Fruit fly (Drosophila melanogaster): ENCODE measurements around the gene CG11891.
A peak's percentile ranks its signal among the peaks of the same experiment; 100 is the strongest.

CG11891 gene

dm6 chr3R:25237314-25237713, 32.7 kb upstream of the CG11891 start, which contains the start of gene Jhbp7:
Gene Jhbp7, plus strand, starts transcription at chr3R:25237614.
- TF ChIP-seq CG11617 (GFP tag; optimal IDR thresholded peaks at IDR 0.05) (no peak), ovo (GFP tag; optimal IDR thresholded peaks at IDR 0.05) (no peak), kay (GFP tag; ENCODE audit: borderline replicate concordance) (no peak), CG1620 (GFP tag; optimal IDR thresholded peaks at IDR 0.05) (no peak), cic (GFP tag; optimal IDR thresholded peaks at IDR 0.05) (no peak), toe (GFP tag; optimal IDR thresholded peaks at IDR 0.05) (no peak), CG7101 (tag; optimal IDR thresholded peaks at IDR 0.05) (no peak), pad (GFP tag; optimal IDR thresholded peaks at IDR 0.05) (no peak), Crg-1 (GFP tag; optimal IDR thresholded peaks at IDR 0.05) (no peak), tj (GFP tag; optimal IDR thresholded peaks at IDR 0.05) (no peak), CG7045 (GFP tag; optimal IDR thresholded peaks at IDR 0.05) (no peak), CG12768 (GFP tag; optimal IDR thresholded peaks at IDR 0.05) (no peak), Mnt (GFP tag; optimal IDR thresholded peaks at IDR 0.05) (no peak), CG14711 (tag; optimal IDR thresholded peaks at IDR 0.05) (no peak), CG33017 (tag; optimal IDR thresholded peaks at IDR 0.05) (no peak)

dm6 chr3R:25238771-25239700, 31.0 kb upstream of the CG11891 start:
- TF ChIP-seq Crg-1 (GFP tag; optimal IDR thresholded peaks at IDR 0.05) (no peak), CG7045 (GFP tag; optimal IDR thresholded peaks at IDR 0.05) (no peak), CG14711 (tag; optimal IDR thresholded peaks at IDR 0.05) (no peak)

DNA sequence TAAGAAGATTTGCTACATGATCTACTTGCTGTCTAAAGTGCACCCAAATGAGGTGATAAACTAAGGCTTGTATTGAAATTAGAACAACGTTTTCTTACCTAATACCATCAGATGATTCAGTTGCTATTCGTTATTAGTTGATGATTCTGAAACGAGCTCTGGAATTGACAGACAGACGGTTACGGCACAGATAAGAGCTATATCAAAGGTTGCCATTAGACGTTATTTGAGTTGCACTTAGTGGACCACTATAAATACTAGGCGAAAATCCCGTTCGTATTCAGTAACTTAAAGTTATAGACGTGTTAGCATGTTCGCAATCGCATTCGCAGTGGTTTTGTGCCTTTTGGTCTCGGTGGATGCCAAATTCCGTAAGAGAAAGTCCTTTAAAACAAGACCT, 30.1 kb upstream of the CG11891 start, which contains the start of gene to:
to (plus strand) TSS at position 301 of the 400 bp plus-strand sequence.
- no peak for TF ChIP-seq CG7101 (tag; optimal IDR thresholded peaks at IDR 0.05)

DNA sequence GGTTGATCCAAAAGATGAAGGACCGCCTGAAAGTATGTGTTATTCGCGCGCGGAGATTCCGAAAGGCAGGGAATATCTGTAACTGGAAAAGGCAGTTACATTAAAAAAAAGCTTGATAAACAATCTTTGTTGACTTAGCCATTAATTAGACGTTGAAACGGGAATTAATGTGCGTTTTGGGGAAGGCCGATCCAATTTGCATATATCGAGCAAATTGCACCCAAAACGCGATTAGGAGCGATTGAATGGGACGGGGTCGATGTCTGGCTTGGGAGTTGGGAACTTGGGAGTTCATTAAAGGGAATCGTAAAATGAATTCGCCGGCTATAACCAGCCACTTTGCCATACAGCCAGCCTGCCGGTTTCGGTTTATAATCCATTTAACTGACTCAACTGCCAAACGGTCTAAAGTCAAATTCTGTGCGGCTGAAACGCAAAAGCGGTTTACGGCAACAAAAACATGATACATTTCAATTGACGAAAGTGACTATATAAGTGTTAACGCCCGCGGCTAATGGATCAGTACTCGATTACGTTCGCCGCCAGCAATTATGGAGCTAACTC, 28.4 kb upstream of the CG11891 start, which contains the start of gene CG11854:
CG11854 (plus strand) TSS at position 514 of the 564 bp plus-strand sequence.
- no peak for TF ChIP-seq CG5204 (GFP tag; optimal IDR thresholded peaks at IDR 0.05)
- no peak for TF ChIP-seq tj (GFP tag; optimal IDR thresholded peaks at IDR 0.05)
- TF ChIP-seq Crg-1 (GFP tag; optimal IDR thresholded peaks at IDR 0.05), result no peak
- no peak for TF ChIP-seq kay (GFP tag; ENCODE audit: borderline replicate concordance)
- TF ChIP-seq CG33017 (tag; optimal IDR thresholded peaks at IDR 0.05), result no peak
- TF ChIP-seq Clk (GFP tag; optimal IDR thresholded peaks at IDR 0.05), result no peak
- TF ChIP-seq CG12768 (GFP tag; optimal IDR thresholded peaks at IDR 0.05), result no peak
- no peak for TF ChIP-seq Hr96 (GFP tag; optimal IDR thresholded peaks at IDR 0.05)
- TF ChIP-seq toe (GFP tag; optimal IDR thresholded peaks at IDR 0.05), result no peak
- no peak for TF ChIP-seq cic (GFP tag; optimal IDR thresholded peaks at IDR 0.05)
- no peak for TF ChIP-seq CG14711 (tag; optimal IDR thresholded peaks at IDR 0.05)

dm6 chr3R:25245052-25245813, 24.8 kb upstream of the CG11891 start, which contains the start of gene bam:
Gene bam, minus strand, starts transcription at chr3R:25245109.
- TF ChIP-seq kay (GFP tag; ENCODE audit: borderline replicate concordance), result peak; percentile 71
- TF ChIP-seq bab1 (GFP tag; optimal IDR thresholded peaks at IDR 0.05), result peak; percentile 44
- TF ChIP-seq Crg-1 (GFP tag; optimal IDR thresholded peaks at IDR 0.05), result peak; percentile 53
- no peak for TF ChIP-seq toe (GFP tag; optimal IDR thresholded peaks at IDR 0.05)
- TF ChIP-seq CG14711 (tag; optimal IDR thresholded peaks at IDR 0.05), result peak; percentile 67
- no peak for TF ChIP-seq CG7101 (tag; optimal IDR thresholded peaks at IDR 0.05)
- no peak for TF ChIP-seq tj (GFP tag; optimal IDR thresholded peaks at IDR 0.05)
- no peak for TF ChIP-seq CG1620 (GFP tag; optimal IDR thresholded peaks at IDR 0.05)
- peak; percentile 44 for TF ChIP-seq Mnt (GFP tag; optimal IDR thresholded peaks at IDR 0.05)

dm6 chr3R:25247379-25247869, 22.6 kb upstream of the CG11891 start, which contains the start of the genes RpS27 and Nup37:
Gene RpS27, minus strand, starts transcription at chr3R:25247514.
Gene Nup37, plus strand, starts transcription at chr3R:25247658.
- TF ChIP-seq toe (GFP tag; optimal IDR thresholded peaks at IDR 0.05), result peak; percentile 98
- peak; percentile 95 for TF ChIP-seq pad (GFP tag; optimal IDR thresholded peaks at IDR 0.05)
- TF ChIP-seq Hr96 (GFP tag; optimal IDR thresholded peaks at IDR 0.05), result peak; percentile 99
- TF ChIP-seq Mnt (GFP tag; optimal IDR thresholded peaks at IDR 0.05), result peak; percentile 98
- peak; percentile 97 for TF ChIP-seq CG14711 (tag; optimal IDR thresholded peaks at IDR 0.05)
- TF ChIP-seq kay (GFP tag; ENCODE audit: borderline replicate concordance), result peak; percentile 86
- TF ChIP-seq CG5204 (GFP tag; optimal IDR thresholded peaks at IDR 0.05), result peak; percentile 97
- TF ChIP-seq bab1 (GFP tag; optimal IDR thresholded peaks at IDR 0.05), result peak; percentile 96
- TF ChIP-seq ovo (GFP tag; optimal IDR thresholded peaks at IDR 0.05), result peak; percentile 100
- peak; percentile 98 for TF ChIP-seq CG12768 (GFP tag; optimal IDR thresholded peaks at IDR 0.05)
- peak; percentile 99 for TF ChIP-seq CG11617 (GFP tag; optimal IDR thresholded peaks at IDR 0.05)
- TF ChIP-seq Crg-1 (GFP tag; optimal IDR thresholded peaks at IDR 0.05), result peak; percentile 100
- peak; percentile 98 for TF ChIP-seq CG7045 (GFP tag; optimal IDR thresholded peaks at IDR 0.05)
- TF ChIP-seq cic (GFP tag; optimal IDR thresholded peaks at IDR 0.05), result peak; percentile 93
- TF ChIP-seq CG1620 (GFP tag; optimal IDR thresholded peaks at IDR 0.05), result peak; percentile 100
- TF ChIP-seq tj (GFP tag; optimal IDR thresholded peaks at IDR 0.05), result peak; percentile 85
- peak; percentile 99 for TF ChIP-seq CG7101 (tag; optimal IDR thresholded peaks at IDR 0.05)
- peak; percentile 95 for TF ChIP-seq Clk (GFP tag; optimal IDR thresholded peaks at IDR 0.05)
- TF ChIP-seq cnc (optimal IDR thresholded peaks at IDR 0.05), result no peak
- TF ChIP-seq CG33017 (tag; optimal IDR thresholded peaks at IDR 0.05), result peak; percentile 94

Data from whole organism, adult.